Fruit fly (Drosophila melanogaster) whole organism, embryonic: ENCODE data around the gene CG4613.

Experiments used
- Bteb2 ChIP-seq: fragments of 200-800 bp; sonication (Bioruptor generic); optimal IDR thresholded peaks from 2 replicates; lab custom pipeline; 2016; ENCODE audit warnings: missing biosample characterization, missing genetic modification characterization
- CG10565 ChIP-seq: fragments of 200-800 bp; sonication (Bioruptor generic); optimal IDR thresholded peaks from 3 replicates; lab custom pipeline; 2016; ENCODE audit warnings: missing biosample characterization, mild to moderate bottlenecking, missing genetic modification characterization
- CG1233 ChIP-seq: fragments of 200-800 bp; sonication (Bioruptor generic); optimal IDR thresholded peaks from 4 replicates; lab custom pipeline; 2018; ENCODE audit warnings: missing biosample characterization, mild to moderate bottlenecking, missing genetic modification characterization
- CG15011 ChIP-seq: fragments of 200-800 bp; sonication (Bioruptor generic); optimal IDR thresholded peaks from 3 replicates; lab custom pipeline; 2018; ENCODE audit warnings: missing biosample characterization, mild to moderate bottlenecking, missing genetic modification characterization
- CG15073 ChIP-seq: fragments of 200-800 bp; sonication (Bioruptor generic); optimal IDR thresholded peaks from 2 replicates; lab custom pipeline; 2016; ENCODE audit warnings: missing biosample characterization, missing genetic modification characterization
- CG1602 ChIP-seq: fragments of 200-800 bp; sonication (Bioruptor generic); optimal IDR thresholded peaks from 3 replicates; lab custom pipeline; 2016; ENCODE audit warnings: missing biosample characterization, missing genetic modification characterization
- CG16815 ChIP-seq: fragments of 200-800 bp; sonication (Bioruptor generic); optimal IDR thresholded peaks from 3 replicates; lab custom pipeline; 2017; ENCODE audit warnings: missing biosample characterization, mild to moderate bottlenecking, missing genetic modification characterization
- CG2199 ChIP-seq: fragments of 200-800 bp; sonication (Bioruptor generic); IDR thresholded peaks from 3 replicates; pipeline ENCODE4 v1.3.6; 2022; ENCODE audit warnings: missing biosample characterization, missing genetic modification characterization
- CG2889 ChIP-seq: fragments of 200-800 bp; sonication (Bioruptor generic); IDR thresholded peaks from 3 replicates; pipeline ENCODE4 v1.3.6; 2022; ENCODE audit warnings: missing biosample characterization, missing genetic modification characterization
- CG32532 ChIP-seq: fragments of 200-800 bp; sonication (Bioruptor generic); IDR thresholded peaks from 2 replicates; pipeline ENCODE4 v1.3.6; 2022; ENCODE audit warnings: missing biosample characterization, missing genetic modification characterization
- CG34376 ChIP-seq: fragments of 200-800 bp; sonication (Bioruptor generic); optimal IDR thresholded peaks from 2 replicates; lab custom pipeline; 2018; ENCODE audit warnings: missing biosample characterization, mild to moderate bottlenecking, missing genetic modification characterization
- CG42726 ChIP-seq: fragments of 200-800 bp; sonication (Bioruptor generic); IDR thresholded peaks from 2 replicates; pipeline ENCODE4 v1.3.6; 2022; ENCODE audit warnings: missing biosample characterization, missing genetic modification characterization; ENCODE audit not compliant: partially characterized antibody
- CG4360 ChIP-seq: fragments of 200-800 bp; sonication (Bioruptor generic); IDR thresholded peaks from 2 replicates; pipeline ENCODE4 v1.3.6; 2022; ENCODE audit warnings: missing biosample characterization, missing genetic modification characterization
- CG4707 ChIP-seq: fragments of 200-800 bp; sonication (Bioruptor generic); optimal IDR thresholded peaks from 2 replicates; lab custom pipeline; 2018; ENCODE audit warnings: missing biosample characterization, mild to moderate bottlenecking, missing genetic modification characterization, moderate library complexity
- CG5953 ChIP-seq: fragments of 200-800 bp; sonication (Bioruptor generic); IDR thresholded peaks from 2 replicates; pipeline ENCODE4 v1.3.6; 2022; ENCODE audit warnings: missing biosample characterization, missing genetic modification characterization
- CG6791 ChIP-seq: fragments of 200-800 bp; sonication (Bioruptor generic); IDR thresholded peaks from 3 replicates; pipeline ENCODE4 v1.3.6; 2022; ENCODE audit warnings: missing biosample characterization, missing genetic modification characterization; ENCODE audit not compliant: partially characterized antibody
- CG6854 ChIP-seq: fragments of 200-800 bp; sonication (Bioruptor generic); optimal IDR thresholded peaks from 3 replicates; lab custom pipeline; 2017; ENCODE audit warnings: missing biosample characterization, mild to moderate bottlenecking, missing genetic modification characterization
- CG7987 ChIP-seq: fragments of 200-800 bp; sonication (Bioruptor generic); optimal IDR thresholded peaks from 2 replicates; lab custom pipeline; 2018; ENCODE audit warnings: missing biosample characterization, mild to moderate bottlenecking, missing genetic modification characterization, moderate library complexity
- D19A ChIP-seq: fragments of 200-800 bp; optimal IDR thresholded peaks from 3 replicates; lab custom pipeline; 2019; ENCODE audit warnings: missing biosample characterization, mild to moderate bottlenecking, missing genetic modification characterization, moderate library complexity
- Dad ChIP-seq: fragments of 200-800 bp; sonication (Bioruptor generic); optimal IDR thresholded peaks from 3 replicates; lab custom pipeline; 2016; ENCODE audit warnings: missing biosample characterization, missing genetic modification characterization
- Fer1 ChIP-seq: fragments of 200-800 bp; sonication (Bioruptor generic); optimal IDR thresholded peaks from 2 replicates; lab custom pipeline; 2017; ENCODE audit warnings: missing biosample characterization, mild to moderate bottlenecking, missing genetic modification characterization
- HHEX ChIP-seq: fragments of 200-800 bp; sonication (Bioruptor generic); optimal IDR thresholded peaks from 3 replicates; lab custom pipeline; 2017; ENCODE audit warnings: missing biosample characterization, mild to moderate bottlenecking, missing genetic modification characterization, missing genetic modification reagents
- Lhr ChIP-seq: fragments of 200-800 bp; sonication (Bioruptor generic); optimal IDR thresholded peaks from 3 replicates; lab custom pipeline; 2017; ENCODE audit warnings: mild to moderate bottlenecking, missing biosample characterization, missing genetic modification reagents, missing genetic modification characterization
- Six4 ChIP-seq: fragments of 200-800 bp; sonication (Bioruptor generic); optimal IDR thresholded peaks from 2 replicates; lab custom pipeline; 2016; ENCODE audit warnings: missing biosample characterization, missing genetic modification characterization
- Xrp1 ChIP-seq: fragments of 200-800 bp; sonication (Bioruptor generic); IDR thresholded peaks from 2 replicates; pipeline ENCODE4 v1.3.6; 2022; ENCODE audit warnings: missing biosample characterization, missing genetic modification characterization
- aop ChIP-seq: fragments of 200-800 bp; sonication (Bioruptor generic); IDR thresholded peaks from 2 replicates; pipeline ENCODE4 v1.3.6; 2022; ENCODE audit warnings: missing biosample characterization, missing genetic modification characterization
- bab2 ChIP-seq: fragments of 200-800 bp; sonication (Bioruptor generic); optimal IDR thresholded peaks from 2 replicates; lab custom pipeline; 2016; ENCODE audit warnings: missing biosample characterization, missing genetic modification characterization
- chinmo ChIP-seq: fragments of 200-800 bp; sonication (Bioruptor generic); IDR thresholded peaks from 4 replicates; pipeline ENCODE4 v1.3.6; 2022; ENCODE audit warnings: missing biosample characterization, missing genetic modification characterization; ENCODE audit not compliant: partially characterized antibody
- ci ChIP-seq: fragments of 200-800 bp; sonication (Bioruptor generic); IDR thresholded peaks from 3 replicates; pipeline ENCODE4 v1.3.6; 2022; ENCODE audit warnings: missing biosample characterization, missing genetic modification characterization
- crol ChIP-seq: fragments of 200-800 bp; sonication (Bioruptor generic); IDR thresholded peaks from 2 replicates; pipeline ENCODE4 v1.3.6; 2022; ENCODE audit warnings: missing biosample characterization, missing genetic modification characterization
- dm ChIP-seq: fragments of 200-800 bp; sonication (Bioruptor generic); optimal IDR thresholded peaks from 3 replicates; lab custom pipeline; 2016; ENCODE audit warnings: missing biosample characterization, missing genetic modification characterization
- dpn ChIP-seq, 2 experiments: fragments of 200-800 bp; sonication (Bioruptor generic); optimal IDR thresholded peaks; 3 replicates each; lab custom pipeline; 2016; ENCODE audit warnings: missing biosample characterization in 2 of 2, missing genetic modification characterization in 2 of 2
- esg ChIP-seq: fragments of 200-800 bp; sonication (Bioruptor generic); conservative IDR thresholded peaks from 2 replicates; pipeline ENCODE4 v1.3.6; 2022; ENCODE audit warnings: missing biosample characterization, missing genetic modification characterization
- eve ChIP-seq, 2 experiments: fragments of >200 bp; optimal IDR thresholded peaks; 2 replicates each; lab custom pipeline; 2017; ENCODE audit warnings: missing biosample characterization in 2 of 2, missing genetic modification characterization in 2 of 2
- ftz-f1 ChIP-seq: fragments of 200-800 bp; sonication (Bioruptor generic); optimal IDR thresholded peaks from 2 replicates; lab custom pipeline; 2016; ENCODE audit warnings: missing biosample characterization, missing genetic modification characterization
- nmo ChIP-seq: fragments of 200-800 bp; sonication (Bioruptor generic); optimal IDR thresholded peaks from 2 replicates; lab custom pipeline; 2018; ENCODE audit warnings: missing biosample characterization, mild to moderate bottlenecking, missing genetic modification characterization, moderate library complexity
- nom ChIP-seq: fragments of 200-800 bp; sonication (Bioruptor generic); optimal IDR thresholded peaks from 2 replicates; lab custom pipeline; 2017; ENCODE audit warnings: missing biosample characterization, missing genetic modification characterization, mild to moderate bottlenecking, moderate library complexity, missing genetic modification reagents
- repo ChIP-seq: fragments of 200-800 bp; sonication (Bioruptor generic); optimal IDR thresholded peaks from 2 replicates; lab custom pipeline; 2016; ENCODE audit warnings: missing biosample characterization, missing genetic modification characterization
- sc ChIP-seq, 3 experiments: fragments of >200 bp in 2 of 3; fragments of 200-800 bp in 1 of 3; sonication (Bioruptor generic) in 1 of 3; optimal IDR thresholded peaks; 2 replicates in 2 of 3; 3 replicates in 1 of 3; lab custom pipeline; 2017; ENCODE audit warnings: mild to moderate bottlenecking in 1 of 3, missing biosample characterization in 1 of 3, missing genetic modification characterization in 1 of 3, missing genetic modification reagents in 1 of 3
- sens ChIP-seq: fragments of 200-800 bp; sonication (Bioruptor generic); peaks from one replicate; lab custom pipeline; 2016; ENCODE audit warnings: missing biosample characterization, missing genetic modification characterization
- sima ChIP-seq: fragments of 200-800 bp; sonication (Bioruptor generic); optimal IDR thresholded peaks from 2 replicates; lab custom pipeline; 2016; ENCODE audit warnings: missing biosample characterization, missing genetic modification characterization
- slbo ChIP-seq: fragments of 200-800 bp; sonication (Bioruptor generic); IDR thresholded peaks from 2 replicates; pipeline ENCODE4 v1.3.6; 2022; ENCODE audit warnings: missing biosample characterization, missing genetic modification characterization
- sr ChIP-seq: fragments of 200-800 bp; sonication (Bioruptor generic); IDR thresholded peaks from 3 replicates; pipeline ENCODE4 v1.3.6; 2022; ENCODE audit warnings: missing biosample characterization, missing genetic modification characterization
- twi ChIP-seq: fragments of 200-800 bp; optimal IDR thresholded peaks from 2 replicates; lab custom pipeline; 2019; ENCODE audit warnings: missing biosample characterization, mild to moderate bottlenecking, missing genetic modification characterization, moderate library complexity
- zen ChIP-seq: fragments of 200-800 bp; sonication (Bioruptor generic); optimal IDR thresholded peaks from 3 replicates; lab custom pipeline; 2018; ENCODE audit warnings: missing biosample characterization, mild to moderate bottlenecking, missing genetic modification characterization, moderate library complexity
- zfh1 ChIP-seq: fragments of 200-800 bp; sonication (Bioruptor generic); IDR thresholded peaks from 3 replicates; pipeline ENCODE4 v1.3.6; 2022; ENCODE audit warnings: missing biosample characterization, missing genetic modification characterization

CG4613 gene

dm6 chr3L:14556774-14557741, 35.6 kb upstream of the CG4613 start:
- TF ChIP-seq crol (GFP tag; lab: Robert Waterston, UW) = no peak
- peak; percentile 59 for TF ChIP-seq D19A (tag; lab: Kevin White, UChicago)

- no peak for TF ChIP-seq Fer1 (GFP tag; lab: Kevin White, UChicago)
- TF ChIP-seq CG10565 = no peak
- no peak for TF ChIP-seq dm (GFP tag; lab: Kevin White, UChicago)
- no peak for TF ChIP-seq slbo (GFP tag; lab: Robert Waterston, UW)
- no peak for TF ChIP-seq CG42726
- no peak for TF ChIP-seq CG1602 (GFP tag; lab: Kevin White, UChicago)
- no peak for TF ChIP-seq repo
- TF ChIP-seq sima = no peak
- TF ChIP-seq Bteb2 (GFP tag; lab: Kevin White, UChicago) = no peak
- TF ChIP-seq CG32532 (GFP tag; lab: Robert Waterston, UW) = no peak
- no peak for TF ChIP-seq crol (GFP tag; lab: Robert Waterston, UW)
- no peak for TF ChIP-seq CG5953 (GFP tag; lab: Robert Waterston, UW)
- TF ChIP-seq CG15073 = no peak
- TF ChIP-seq aop (GFP tag; lab: Robert Waterston, UW) = no peak
- 0 out of 2 replicates have a peak, but pooled peaks have one; percentile 36 for TF ChIP-seq CG4360 (GFP tag; lab: Robert Waterston, UW)
- peak; percentile 77 for TF ChIP-seq sens (GFP tag; lab: Kevin White, UChicago)
- TF ChIP-seq zen (tag; lab: Kevin White, UChicago) = no peak
- TF ChIP-seq CG1233 (GFP tag; lab: Kevin White, UChicago) = peak; percentile 5
- TF ChIP-seq ci = 0 out of 3 replicates have a peak, but pooled peaks have one; percentile 27
- no peak for TF ChIP-seq CG4707 (GFP tag; lab: Kevin White, UChicago)
- no peak for TF ChIP-seq CG7987
- TF ChIP-seq Dad (GFP tag; lab: Kevin White, UChicago) = no peak
- TF ChIP-seq ftz-f1 (GFP tag; lab: Kevin White, UChicago) = no peak
- no peak for TF ChIP-seq sc (optimal IDR thresholded peaks at IDR 0.05; lab: Kevin White, UChicago)
- no peak for TF ChIP-seq sc (GFP tag; optimal IDR thresholded peaks at IDR 0.05; lab: Kevin White, UChicago)
- TF ChIP-seq twi (tag; lab: Kevin White, UChicago) = peak; percentile 33
- 0 out of 3 replicates have a peak, but pooled peaks have one; percentile 30 for TF ChIP-seq CG2199 (GFP tag; lab: Robert Waterston, UW)
- peak in 1 of 2 experiments; percentile 15 for TF ChIP-seq eve (GFP tag; optimal IDR thresholded peaks at IDR 0.05; lab: Kevin White, UChicago)
- no peak for TF ChIP-seq CG6854 (GFP tag; lab: Kevin White, UChicago)
- no peak for TF ChIP-seq CG2889 (GFP tag; lab: Robert Waterston, UW)
- no peak for TF ChIP-seq bab2 (GFP tag; lab: Kevin White, UChicago)
- TF ChIP-seq nmo (GFP tag; lab: Kevin White, UChicago) = no peak
- TF ChIP-seq CG15011 = no peak
- no peak for TF ChIP-seq CG34376 (GFP tag; lab: Kevin White, UChicago)
- TF ChIP-seq nom (GFP tag; lab: Kevin White, UChicago) = peak; percentile 1
- TF ChIP-seq Lhr (GFP tag; lab: Kevin White, UChicago) = no peak
- no peak for TF ChIP-seq HHEX
- 0 out of 4 replicates have a peak, but pooled peaks have one; percentile 58 for TF ChIP-seq chinmo
- no peak for TF ChIP-seq CG16815
- TF ChIP-seq CG6791 = no peak
- no peak for TF ChIP-seq Six4 (GFP tag; lab: Kevin White, UChicago)
- no peak for TF ChIP-seq zfh1 (GFP tag; lab: Robert Waterston, UW)
- TF ChIP-seq esg = no peak
- TF ChIP-seq sr (GFP tag; lab: Robert Waterston, UW) = no peak
- TF ChIP-seq dpn (GFP tag; optimal IDR thresholded peaks at IDR 0.05; lab: Kevin White, UChicago) = no peak
- TF ChIP-seq Xrp1 (GFP tag; lab: Robert Waterston, UW) = 0 out of 2 replicates have a peak, but pooled peaks have one; percentile 12
Measured at dm6 chr3L:14556177-14556576, 34.7 kb upstream of the CG4613 start.
